Worm (Caenorhabditis elegans): ENCODE data around the gene Y15E3A.4.

The Y15E3A.4 gene

DNA sequence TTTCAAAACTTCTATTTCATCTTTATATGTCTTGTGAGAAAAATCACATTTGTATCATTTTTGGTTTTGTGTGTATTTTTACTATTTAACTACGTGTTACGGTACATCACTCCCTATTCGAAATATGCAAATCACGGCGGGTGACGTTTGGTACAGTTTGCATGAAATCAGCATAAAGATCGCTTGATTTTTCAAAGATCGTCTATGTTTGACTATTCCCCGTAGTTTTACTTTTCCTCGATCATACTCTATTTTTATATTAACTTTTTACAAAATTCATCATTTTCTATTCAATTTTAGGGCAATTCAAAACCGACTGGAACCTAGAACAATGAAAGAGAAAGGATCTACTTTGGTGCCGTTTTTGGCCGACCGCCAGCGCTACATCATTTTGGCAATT is at the start of gene Y15E3A.4:
Gene Y15E3A.4 (plus strand): TSS at position 301 of the 400 bp plus-strand sequence.
- no peak for TF ChIP-seq nhr-77 (tag; optimal IDR thresholded peaks at IDR 0.05)
- no peak for TF ChIP-seq nhr-11 (tag; optimal IDR thresholded peaks at IDR 0.05)
- TF ChIP-seq nhr-12 (tag; optimal IDR thresholded peaks at IDR 0.05): no peak
- TF ChIP-seq mab-5 (tag; optimal IDR thresholded peaks at IDR 0.05): no peak
- no peak for TF ChIP-seq ceh-82 (tag; optimal IDR thresholded peaks at IDR 0.05)
- TF ChIP-seq crh-2 (tag; optimal IDR thresholded peaks at IDR 0.05): no peak
- no peak for TF ChIP-seq nhr-23 (tag; optimal IDR thresholded peaks at IDR 0.05)
- TF ChIP-seq sma-3 (GFP tag; optimal IDR thresholded peaks at IDR 0.05): no peak
- TF ChIP-seq R02D3.7 (tag; optimal IDR thresholded peaks at IDR 0.05): no peak
- no peak for TF ChIP-seq ceh-16 (tag; optimal IDR thresholded peaks at IDR 0.05)
- TF ChIP-seq mdl-1 (tag; optimal IDR thresholded peaks at IDR 0.05): no peak
- no peak for TF ChIP-seq Y55F3AM.14 (GFP tag; optimal IDR thresholded peaks at IDR 0.05)
- no peak for TF ChIP-seq unc-62 (GFP tag; optimal IDR thresholded peaks at IDR 0.05)

DNA sequence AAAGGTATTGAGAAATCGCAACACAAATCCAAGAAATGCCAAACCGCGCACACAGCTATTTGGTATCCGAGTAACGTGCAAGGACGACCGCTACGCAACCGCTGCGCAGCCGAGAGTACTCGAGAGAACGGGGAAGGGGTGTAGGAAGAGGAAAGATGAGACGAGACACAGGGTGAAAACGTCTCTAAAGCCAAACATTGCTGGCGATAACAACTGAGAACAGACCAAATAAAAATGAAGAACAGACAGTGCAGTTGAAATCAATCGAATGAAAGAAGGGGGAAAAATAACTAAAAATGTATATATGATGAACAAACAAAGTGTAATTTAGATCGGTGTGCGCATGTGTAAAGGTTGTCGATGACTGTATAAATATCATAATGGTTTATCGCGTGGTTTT is 49.5 kb upstream of the Y15E3A.4 start:
- TF ChIP-seq peb-1 (tag; optimal IDR thresholded peaks at IDR 0.05) (no peak), unc-55 (GFP tag; optimal IDR thresholded peaks at IDR 0.05) (peak; percentile 29), nhr-25 (tag; optimal IDR thresholded peaks at IDR 0.05) (peak; percentile 25), ama-1 (optimal IDR thresholded peaks at IDR 0.05) (no peak), alr-1 (tag; optimal IDR thresholded peaks at IDR 0.05) (no peak), nhr-6 (tag; optimal IDR thresholded peaks at IDR 0.05) (no peak), nhr-77 (tag; optimal IDR thresholded peaks at IDR 0.05) (no peak), blmp-1 (tag; optimal IDR thresholded peaks at IDR 0.05; ENCODE audit: insufficient read depth) (peak; percentile 39), sma-9 (GFP tag; optimal IDR thresholded peaks at IDR 0.05) (peak; percentile 40), sma-9 (tag; optimal IDR thresholded peaks at IDR 0.05) (no peak), nhr-21 (tag; optimal IDR thresholded peaks at IDR 0.05) (no peak), nhr-12 (tag; optimal IDR thresholded peaks at IDR 0.05) (no peak), ztf-11 (tag; optimal IDR thresholded peaks at IDR 0.05) (no peak), unc-62 (GFP tag; optimal IDR thresholded peaks at IDR 0.05) (no peak), ceh-82 (tag; optimal IDR thresholded peaks at IDR 0.05) (no peak), zag-1 (tag; optimal IDR thresholded peaks at IDR 0.05) (no peak), F13H6.1 (tag; optimal IDR thresholded peaks at IDR 0.05) (peak; percentile 52), sma-3 (GFP tag; optimal IDR thresholded peaks at IDR 0.05) (peak; percentile 33), mab-5 (tag; optimal IDR thresholded peaks at IDR 0.05) (no peak), skn-1 (tag; optimal IDR thresholded peaks at IDR 0.05) (no peak), lin-11 (tag; optimal IDR thresholded peaks at IDR 0.05) (peak; percentile 49), lin-39 (tag; optimal IDR thresholded peaks at IDR 0.05) (no peak), nhr-237 (tag; optimal IDR thresholded peaks at IDR 0.05) (no peak), fos-1 (tag; optimal IDR thresholded peaks at IDR 0.05) (peak; percentile 61), elt-3 (tag; optimal IDR thresholded peaks at IDR 0.05) (no peak), nhr-129 (tag; optimal IDR thresholded peaks at IDR 0.05) (peak; percentile 41), dmd-4 (tag; optimal IDR thresholded peaks at IDR 0.05) (no peak), sem-4 (tag; optimal IDR thresholded peaks at IDR 0.05) (no peak), mdl-1 (tag; optimal IDR thresholded peaks at IDR 0.05) (no peak), ZK546.5 (tag; optimal IDR thresholded peaks at IDR 0.05) (no peak), lin-13 (GFP tag; optimal IDR thresholded peaks at IDR 0.05) (peak; percentile 9), egl-27 (tag; optimal IDR thresholded peaks at IDR 0.05) (no peak), nhr-10 (tag; optimal IDR thresholded peaks at IDR 0.05) (no peak), lsy-2 (tag; optimal IDR thresholded peaks at IDR 0.05) (no peak), C34F6.9 (tag; optimal IDR thresholded peaks at IDR 0.05) (peak; percentile 41), elt-1 (tag; optimal IDR thresholded peaks at IDR 0.05) (no peak), snpc-4 (tag; optimal IDR thresholded peaks at IDR 0.05) (no peak), ztf-1 (GFP tag; conservative IDR thresholded peaks at IDR 0.05) (no peak)

DNA sequence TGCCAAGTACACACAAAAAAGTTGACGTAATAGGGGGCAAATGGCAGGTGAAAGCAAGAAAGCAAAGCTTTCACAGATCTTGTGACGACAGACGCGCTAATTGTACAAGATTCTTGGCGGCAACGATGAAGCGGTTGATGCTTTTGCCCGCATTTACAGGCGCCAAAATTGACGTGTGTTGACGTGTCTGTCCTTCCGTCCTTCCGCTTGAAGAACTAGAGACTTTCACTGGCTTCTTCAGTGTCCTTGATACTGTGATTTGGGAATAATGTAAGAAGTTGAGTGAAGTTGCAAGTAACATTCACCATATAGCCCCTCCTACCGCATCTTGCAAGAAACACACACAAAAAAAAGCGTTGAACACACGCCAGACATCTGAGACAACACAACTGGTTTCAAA is 47.0 kb upstream of the Y15E3A.4 start, which contains the start of gene jud-4:
Gene jud-4 (plus strand): TSS at position 376 of the 400 bp plus-strand sequence.
- TF ChIP-seq ceh-82 (tag; optimal IDR thresholded peaks at IDR 0.05) (no peak), blmp-1 (tag; optimal IDR thresholded peaks at IDR 0.05; ENCODE audit: insufficient read depth) (peak; percentile 60), nhr-25 (tag; optimal IDR thresholded peaks at IDR 0.05) (peak; percentile 55), sem-4 (tag; optimal IDR thresholded peaks at IDR 0.05) (no peak), F13H6.1 (tag; optimal IDR thresholded peaks at IDR 0.05) (peak; percentile 33), crh-2 (tag; optimal IDR thresholded peaks at IDR 0.05) (no peak)

Measured in whole organism, L2 larva.